Worm (Caenorhabditis elegans) whole organism, mixed stage, embryonic: ENCODE measurements around the gene set-3.

Experiments used
- M03D4.4 ChIP-seq: sonication (generic microtip); optimal IDR thresholded peaks from 2 replicates; lab custom pipeline; 2017; ENCODE audit warnings: mild to moderate bottlenecking, missing genetic modification characterization, missing compliant biosample characterization
- bed-3 ChIP-seq: fragments of 200-800 bp; sonication (Bioruptor generic); optimal IDR thresholded peaks from 3 replicates; lab custom pipeline; 2018; ENCODE audit warnings: mild to moderate bottlenecking, missing genetic modification characterization, moderate library complexity, missing compliant biosample characterization
- ceh-39 ChIP-seq: fragments of 150-350 bp; optimal IDR thresholded peaks from 2 replicates; lab custom pipeline; 2014; ENCODE audit warnings: missing biosample characterization, missing genetic modification characterization
- ceh-43 ChIP-seq: fragments of 200-800 bp; sonication (Bioruptor generic); optimal IDR thresholded peaks from 2 replicates; lab custom pipeline; 2018; ENCODE audit warnings: mild to moderate bottlenecking, missing genetic modification characterization, moderate library complexity, missing compliant biosample characterization
- ceh-83 ChIP-seq: fragments of 200-800 bp; sonication (Bioruptor generic); optimal IDR thresholded peaks from 2 replicates; lab custom pipeline; 2018; ENCODE audit warnings: mild to moderate bottlenecking, missing genetic modification characterization, missing compliant biosample characterization
- ces-1 ChIP-seq: fragments of 150-350 bp; optimal IDR thresholded peaks from 2 replicates; lab custom pipeline; 2014; ENCODE audit warnings: missing biosample characterization, missing genetic modification reagents, missing genetic modification characterization
- cnd-1 ChIP-seq: fragments of 200-800 bp; sonication (Bioruptor generic); optimal IDR thresholded peaks from 2 replicates; lab custom pipeline; 2018; ENCODE audit warnings: mild to moderate bottlenecking, missing genetic modification characterization, missing compliant biosample characterization
- drap-1 ChIP-seq: fragments of 200-800 bp; sonication (Bioruptor generic); optimal IDR thresholded peaks from 3 replicates; lab custom pipeline; 2018; ENCODE audit warnings: mild to moderate bottlenecking, missing genetic modification characterization, missing compliant biosample characterization
- elt-1 ChIP-seq: sonication (generic microtip); optimal IDR thresholded peaks from 2 replicates; lab custom pipeline; 2017; ENCODE audit warnings: missing genetic modification characterization, mild to moderate bottlenecking, missing compliant biosample characterization, antibody characterized with exemption, moderate library complexity, borderline replicate concordance; ENCODE audit not compliant: insufficient read depth
- elt-3 ChIP-seq: fragments of 150-350 bp; optimal IDR thresholded peaks from 2 replicates; lab custom pipeline; 2014; ENCODE audit warnings: missing biosample characterization, missing genetic modification characterization
- flh-1 ChIP-seq: fragments of 200-800 bp; sonication (Bioruptor generic); optimal IDR thresholded peaks from 2 replicates; lab custom pipeline; 2018; ENCODE audit warnings: mild to moderate bottlenecking, missing genetic modification characterization, moderate library complexity, missing compliant biosample characterization
- lin-32 ChIP-seq: fragments of 200-800 bp; sonication (Bioruptor generic); optimal IDR thresholded peaks from 2 replicates; lab custom pipeline; 2018; ENCODE audit warnings: mild to moderate bottlenecking, missing genetic modification characterization, missing compliant biosample characterization
- lsy-2 ChIP-seq: fragments of 150-350 bp; optimal IDR thresholded peaks from 2 replicates; lab custom pipeline; 2014; ENCODE audit warnings: missing biosample characterization, missing genetic modification characterization
- mab-5 ChIP-seq: fragments of 150-350 bp; optimal IDR thresholded peaks from 2 replicates; lab custom pipeline; 2014; ENCODE audit warnings: missing biosample characterization, missing genetic modification characterization
- mep-1 ChIP-seq: fragments of 150-350 bp; optimal IDR thresholded peaks from 2 replicates; lab custom pipeline; 2017; ENCODE audit warnings: missing biosample characterization, missing genetic modification reagents, missing genetic modification characterization, inconsistent platforms
- mls-2 ChIP-seq: sonication (generic microtip); optimal IDR thresholded peaks from 2 replicates; lab custom pipeline; 2016; ENCODE audit warnings: mild to moderate bottlenecking, missing genetic modification characterization, moderate library complexity, missing compliant biosample characterization
- nhr-12 ChIP-seq: fragments of 150-350 bp; optimal IDR thresholded peaks from 2 replicates; lab custom pipeline; 2014; ENCODE audit warnings: missing biosample characterization, missing genetic modification characterization
- nhr-2 ChIP-seq: fragments of 150-350 bp; optimal IDR thresholded peaks from 2 replicates; lab custom pipeline; 2014; ENCODE audit warnings: missing biosample characterization, missing genetic modification characterization
- nhr-237 ChIP-seq: fragments of 150-350 bp; optimal IDR thresholded peaks from 2 replicates; lab custom pipeline; 2014; ENCODE audit warnings: missing biosample characterization, missing genetic modification characterization
- nhr-28 ChIP-seq: fragments of 150-350 bp; optimal IDR thresholded peaks from 2 replicates; lab custom pipeline; 2014; ENCODE audit warnings: missing biosample characterization, missing genetic modification characterization
- pha-4 ChIP-seq: fragments of 150-350 bp; optimal IDR thresholded peaks from 2 replicates; lab custom pipeline; 2018; ENCODE audit warnings: missing biosample characterization, missing genetic modification reagents, missing genetic modification characterization
- sem-2 ChIP-seq: fragments of 200-800 bp; sonication (Bioruptor generic); optimal IDR thresholded peaks from 2 replicates; lab custom pipeline; 2018; ENCODE audit warnings: mild to moderate bottlenecking, missing genetic modification characterization, missing compliant biosample characterization
- snpc-4 ChIP-seq: fragments of 150-350 bp; optimal IDR thresholded peaks from 2 replicates; lab custom pipeline; 2014; ENCODE audit warnings: missing biosample characterization, missing genetic modification characterization
- sptf-1 ChIP-seq: sonication (generic microtip); optimal IDR thresholded peaks from 2 replicates; lab custom pipeline; 2017; ENCODE audit warnings: mild to moderate bottlenecking, missing genetic modification characterization, moderate library complexity, missing compliant biosample characterization
- tbx-8 ChIP-seq: fragments of 200-800 bp; sonication (Bioruptor generic); optimal IDR thresholded peaks from 2 replicates; lab custom pipeline; 2018; ENCODE audit warnings: mild to moderate bottlenecking, missing genetic modification characterization, moderate library complexity, missing compliant biosample characterization
- unc-120 ChIP-seq: sonication (generic microtip); optimal IDR thresholded peaks from 2 replicates; lab custom pipeline; 2017; ENCODE audit warnings: missing genetic modification characterization, missing compliant biosample characterization; ENCODE audit not compliant: poor library complexity, severe bottlenecking
- unc-39 ChIP-seq: fragments of 150-350 bp; optimal IDR thresholded peaks from 2 replicates; lab custom pipeline; 2014; ENCODE audit warnings: missing biosample characterization, missing genetic modification characterization
- unc-62 ChIP-seq: fragments of 150-350 bp; optimal IDR thresholded peaks from 2 replicates; lab custom pipeline; 2014; ENCODE audit warnings: missing biosample characterization, missing genetic modification reagents, missing genetic modification characterization
- zip-8 ChIP-seq: fragments of 150-350 bp; optimal IDR thresholded peaks from 2 replicates; lab custom pipeline; 2014; ENCODE audit warnings: missing biosample characterization, missing genetic modification characterization
- ztf-11 ChIP-seq: fragments of 150-350 bp; optimal IDR thresholded peaks from 2 replicates; lab custom pipeline; 2014; ENCODE audit warnings: missing biosample characterization, missing genetic modification characterization

The set-3 gene

DNA sequence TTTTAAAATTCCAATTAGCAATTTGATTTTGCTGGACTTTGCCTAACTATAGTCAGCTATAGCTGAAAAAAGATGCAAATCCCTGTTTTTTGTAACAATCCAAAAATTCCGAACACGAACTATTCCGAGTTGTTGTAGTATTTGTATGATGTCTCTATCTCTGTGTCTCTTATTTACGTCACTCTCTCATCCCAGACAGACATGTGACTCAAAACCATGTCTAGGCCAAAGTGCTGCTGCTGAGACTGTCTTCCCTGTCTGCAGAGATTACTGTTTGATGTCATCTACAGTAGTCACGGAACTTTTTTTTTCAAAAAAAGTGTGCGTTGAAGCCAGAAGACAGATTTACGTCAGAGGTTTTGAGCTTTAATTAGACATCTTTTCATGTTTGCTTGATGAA lies 28.1 kb downstream of the set-3 start:
- no peak for TF ChIP-seq lsy-2 (tag; lab: Kevin White, UChicago)
- no peak for TF ChIP-seq nhr-2 (tag; lab: Kevin White, UChicago)
- no peak for TF ChIP-seq tbx-8
- no peak for TF ChIP-seq ceh-43 (GFP tag; lab: Kevin White, UChicago)
- no peak for TF ChIP-seq pha-4 (tag; lab: Kevin White, UChicago)
- no peak for TF ChIP-seq bed-3 (GFP tag; lab: Kevin White, UChicago)
- no peak for TF ChIP-seq mls-2 (tag; lab: Kevin White, UChicago)
- no peak for TF ChIP-seq nhr-237 (tag; lab: Kevin White, UChicago)
- no peak for TF ChIP-seq mep-1 (tag; lab: Kevin White, UChicago)
- TF ChIP-seq, all 35 proteins: peak for 0

- TF ChIP-seq unc-62 (GFP tag; lab: Kevin White, UChicago), result peak; percentile 18
- TF ChIP-seq unc-120 (tag; lab: Kevin White, UChicago), result peak; percentile 19
- no peak for TF ChIP-seq ces-1 (GFP tag; lab: Kevin White, UChicago)
- TF ChIP-seq sem-2, result no peak
- TF ChIP-seq ztf-11 (tag; lab: Kevin White, UChicago), result no peak
- TF ChIP-seq ceh-83, result no peak
Observed at ce11 chrIII:9665490-9666179, 28.7 kb downstream of the set-3 start.

ce11 chrIII:9664484-9665221 lies 29.7 kb downstream of the set-3 start:
- TF ChIP-seq ceh-83 (no peak), elt-1 (tag; lab: Kevin White, UChicago) (no peak), pha-4 (tag; lab: Kevin White, UChicago) (peak; percentile 51), lsy-2 (tag; lab: Kevin White, UChicago) (no peak), cnd-1 (no peak), zip-8 (tag; lab: Kevin White, UChicago) (no peak), nhr-28 (tag; lab: Kevin White, UChicago) (no peak), ces-1 (GFP tag; lab: Kevin White, UChicago) (peak; percentile 30), mls-2 (tag; lab: Kevin White, UChicago) (no peak), unc-62 (GFP tag; lab: Kevin White, UChicago) (no peak), unc-120 (tag; lab: Kevin White, UChicago) (no peak), mab-5 (tag; lab: Kevin White, UChicago) (no peak), lin-32 (GFP tag; lab: Kevin White, UChicago) (no peak)
- TF ChIP-seq, all 35 proteins: peak for 2

ce11 chrIII:9663943-9664342 lies 30.4 kb downstream of the set-3 start:
- no peak for TF ChIP-seq nhr-237 (tag; lab: Kevin White, UChicago)
- TF ChIP-seq sptf-1, result no peak
- no peak for TF ChIP-seq snpc-4 (tag; lab: Kevin White, UChicago)
- TF ChIP-seq M03D4.4 (tag; lab: Kevin White, UChicago), result no peak
- TF ChIP-seq drap-1 (GFP tag; lab: Kevin White, UChicago), result no peak
- no peak for TF ChIP-seq ceh-39 (tag; lab: Kevin White, UChicago)
- no peak for TF ChIP-seq sem-2
- TF ChIP-seq mep-1 (tag; lab: Kevin White, UChicago), result no peak
- TF ChIP-seq unc-39 (tag; lab: Kevin White, UChicago), result no peak
- TF ChIP-seq elt-3 (tag; lab: Kevin White, UChicago), result no peak
- TF ChIP-seq lin-32 (GFP tag; lab: Kevin White, UChicago), result no peak
- TF ChIP-seq cnd-1, result no peak
- TF ChIP-seq tbx-8, result no peak
- TF ChIP-seq flh-1 (GFP tag; lab: Kevin White, UChicago), result no peak
- no peak for TF ChIP-seq nhr-28 (tag; lab: Kevin White, UChicago)
- TF ChIP-seq mab-5 (tag; lab: Kevin White, UChicago), result no peak
- no peak for TF ChIP-seq ztf-11 (tag; lab: Kevin White, UChicago)
- no peak for TF ChIP-seq nhr-12 (tag; lab: Kevin White, UChicago)
